Fruit fly (Drosophila melanogaster): ENCODE results near the gene emb.

emb gene

DNA sequence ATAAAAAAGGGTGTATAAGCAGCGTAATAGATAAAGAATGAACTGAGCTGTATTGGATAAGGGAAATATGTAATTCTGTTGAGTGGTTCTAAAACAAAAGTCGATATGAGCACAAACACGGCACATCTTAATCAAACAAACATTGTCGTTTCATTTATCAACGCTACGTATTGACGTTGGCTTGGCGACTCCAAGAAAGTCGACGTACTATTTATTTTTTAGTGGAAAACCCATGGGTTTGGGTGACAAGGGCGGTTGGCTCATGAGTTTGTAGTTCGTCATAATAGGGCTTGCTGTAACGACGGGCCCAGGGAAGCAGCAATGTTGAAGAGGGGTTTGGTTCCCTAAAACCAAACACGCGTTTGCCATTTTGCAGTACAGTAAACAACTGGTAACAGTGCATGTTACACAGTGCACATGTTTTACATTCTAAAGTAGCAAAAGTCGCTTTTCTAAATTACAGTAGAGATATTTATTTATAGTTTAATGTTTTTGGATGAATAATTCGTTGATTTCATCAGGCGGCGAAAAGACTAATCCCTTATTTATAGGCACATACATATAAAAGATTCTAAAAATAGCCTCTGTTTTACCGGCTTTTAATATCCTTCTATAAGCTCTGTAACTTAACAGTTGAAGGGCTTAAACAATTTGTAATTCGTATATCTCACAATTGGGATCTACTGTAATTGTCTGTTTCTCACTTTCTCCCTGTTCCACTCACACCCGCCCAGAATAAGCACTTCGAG lies 42.0 kb upstream of the emb start (continued):
- peak; percentile 28 for TF ChIP-seq dsx (GFP tag; optimal IDR thresholded peaks at IDR 0.05; ENCODE audit: poor library complexity, severe bottlenecking)
- peak; percentile 39; the same call in 1 of the 3 replicates for TF ChIP-seq CG6163 (GFP tag; IDR thresholded peaks at IDR 0.05)
- TF ChIP-seq CG8632 (GFP tag; optimal IDR thresholded peaks at IDR 0.05), result peak; percentile 47
- TF ChIP-seq CG7368 (GFP tag; optimal IDR thresholded peaks at IDR 0.05), result no peak
- peak; percentile 67 for TF ChIP-seq acj6 (GFP tag; optimal IDR thresholded peaks at IDR 0.05)
- no peak; the same call in 1 of the 3 replicates for TF ChIP-seq CG8119 (GFP tag; IDR thresholded peaks at IDR 0.05)
- no peak for TF ChIP-seq dac (GFP tag; optimal IDR thresholded peaks at IDR 0.05)
- TF ChIP-seq fkh (GFP tag; optimal IDR thresholded peaks at IDR 0.05), result peak; percentile 75
- TF ChIP-seq CG31627 (GFP tag; optimal IDR thresholded peaks at IDR 0.05), result peak; percentile 69
- TF ChIP-seq Sox14 (GFP tag; optimal IDR thresholded peaks at IDR 0.05), result peak; percentile 50

DNA sequence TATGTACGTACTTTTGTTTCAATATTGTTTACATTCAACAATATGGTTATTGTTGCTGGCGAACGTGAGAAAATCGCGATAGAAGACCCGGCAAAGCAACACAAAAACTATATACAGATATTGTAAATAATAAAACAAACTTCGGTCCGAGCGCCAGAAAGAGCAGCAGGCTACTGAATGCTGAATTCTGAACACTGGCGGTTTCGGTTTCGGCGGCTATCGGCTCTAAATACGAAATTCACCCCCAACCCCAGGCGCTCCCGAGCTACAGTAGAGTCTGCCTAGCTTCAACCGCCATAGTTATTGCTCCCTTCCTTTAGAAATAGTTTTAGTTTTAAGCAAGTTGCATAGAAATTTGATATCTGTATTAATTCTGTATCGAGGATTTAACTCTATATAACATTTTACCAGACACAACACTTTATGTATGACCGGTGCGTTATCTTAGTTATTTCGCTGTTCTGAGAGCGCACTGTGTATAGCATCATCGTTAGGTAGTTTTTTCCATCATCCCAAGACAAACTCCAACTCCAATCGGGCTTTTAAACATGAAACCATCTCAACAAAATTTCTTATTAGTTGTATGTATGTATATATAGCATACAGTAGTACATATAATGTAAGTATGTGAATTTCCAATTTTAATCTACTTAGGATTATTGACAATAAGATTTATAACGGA lies 41.0 kb upstream of the emb start, which contains the start of gene CG7627:
TSS of gene CG7627 (minus strand) at position 197 of the 682 bp plus-strand sequence.
- TF ChIP-seq CG6808 (GFP tag; optimal IDR thresholded peaks at IDR 0.05) (peak; percentile 64), Blimp-1 (GFP tag; optimal IDR thresholded peaks at IDR 0.05) (peak; percentile 46), CG6854 (GFP tag; optimal IDR thresholded peaks at IDR 0.05) (no peak), Ets21C (GFP tag; optimal IDR thresholded peaks at IDR 0.05) (peak; percentile 62), eg (GFP tag; IDR thresholded peaks at IDR 0.05) (peak; percentile 78), CG32006 (GFP tag; optimal IDR thresholded peaks at IDR 0.05) (peak; percentile 76), fd85E (GFP tag; optimal IDR thresholded peaks at IDR 0.05) (no peak), pdm3 (GFP tag; optimal IDR thresholded peaks at IDR 0.05) (peak; percentile 74), Sox102F (GFP tag; optimal IDR thresholded peaks at IDR 0.05) (peak; percentile 78), CG11762 (GFP tag; optimal IDR thresholded peaks at IDR 0.05; ENCODE audit: insufficient read depth) (peak; percentile 5), topi (GFP tag; optimal IDR thresholded peaks at IDR 0.05) (peak; percentile 71), fkh (GFP tag; optimal IDR thresholded peaks at IDR 0.05) (peak; percentile 51), Hr4 (GFP tag; optimal IDR thresholded peaks at IDR 0.05) (peak; percentile 58), Sox14 (GFP tag; optimal IDR thresholded peaks at IDR 0.05) (peak; percentile 72), achi (GFP tag; optimal IDR thresholded peaks at IDR 0.05) (peak; percentile 71), CG10669 (GFP tag; optimal IDR thresholded peaks at IDR 0.05) (peak; percentile 58), cyc (GFP tag; optimal IDR thresholded peaks at IDR 0.05) (peak; percentile 75), CG8119 (GFP tag; IDR thresholded peaks at IDR 0.05) (peak; percentile 77), Sox15 (GFP tag; optimal IDR thresholded peaks at IDR 0.05) (peak; percentile 52), svp (GFP tag) (peak; percentile 96), OdsH (GFP tag; optimal IDR thresholded peaks at IDR 0.05) (peak; percentile 65), vri (GFP tag; optimal IDR thresholded peaks at IDR 0.05) (peak; percentile 77), ss (GFP tag; optimal IDR thresholded peaks at IDR 0.05) (peak; percentile 16 to 41), CG1621 (tag; optimal IDR thresholded peaks at IDR 0.05) (peak; percentile 8), CG15336 (GFP tag; IDR thresholded peaks at IDR 0.05) (peak; percentile 66), CG7368 (GFP tag; optimal IDR thresholded peaks at IDR 0.05) (peak; percentile 53), CG3032 (tag; optimal IDR thresholded peaks at IDR 0.05) (peak; percentile 51), CG9139 (GFP tag; optimal IDR thresholded peaks at IDR 0.05) (peak; percentile 30), Eip75B (GFP tag; optimal IDR thresholded peaks at IDR 0.05) (peak; percentile 58), CG6792 (GFP tag; optimal IDR thresholded peaks at IDR 0.05) (peak; percentile 60), CG4318 (GFP tag; optimal IDR thresholded peaks at IDR 0.05) (no peak), Met (GFP tag; optimal IDR thresholded peaks at IDR 0.05) (peak; percentile 70), esn (GFP tag; optimal IDR thresholded peaks at IDR 0.05) (peak; percentile 84), CG16779 (tag; optimal IDR thresholded peaks at IDR 0.05) (peak; percentile 7), Smox (GFP tag; optimal IDR thresholded peaks at IDR 0.05) (peak; percentile 68), Eip93F (GFP tag; optimal IDR thresholded peaks at IDR 0.05) (no peak), CG31627 (GFP tag; optimal IDR thresholded peaks at IDR 0.05) (peak; percentile 66), CG34406 (GFP tag; optimal IDR thresholded peaks at IDR 0.05) (peak; percentile 51), Ets96B (tag; optimal IDR thresholded peaks at IDR 0.05) (no peak), lz (GFP tag; optimal IDR thresholded peaks at IDR 0.05) (peak; percentile 80), dac (GFP tag; optimal IDR thresholded peaks at IDR 0.05) (no peak), fd59A (GFP tag; optimal IDR thresholded peaks at IDR 0.05) (peak; percentile 46)

All from whole organism, prepupa.